Worm (Caenorhabditis elegans) whole organism, young adult: ENCODE results near the gene nhr-253.
A peak's percentile ranks its signal among the peaks of the same experiment; 100 is the strongest.

Experiments
- B0261.1 ChIP-seq: sonication (generic microtip); optimal IDR thresholded peaks from 2 replicates; lab custom pipeline; 2016; ENCODE audit warnings: mild to moderate bottlenecking, missing genetic modification characterization, moderate library complexity, missing compliant biosample characterization
- B0336.3 ChIP-seq: fragments of 200-800 bp; sonication (Bioruptor generic); IDR thresholded peaks from 2 replicates; pipeline ENCODE4 v1.3.6; 2022; ENCODE audit warnings: missing genetic modification characterization, missing compliant biosample characterization
- C06A6.2 ChIP-seq: fragments of 200-800 bp; sonication (Bioruptor generic); conservative IDR thresholded peaks from 2 replicates; pipeline ENCODE4 v1.3.6; 2022; ENCODE audit warnings: missing genetic modification characterization, missing compliant biosample characterization
- C17E4.6 ChIP-seq: fragments of 200-800 bp; sonication (Bioruptor generic); IDR thresholded peaks from 2 replicates; pipeline ENCODE4 v1.3.6; 2022; ENCODE audit warnings: missing genetic modification reagents, missing genetic modification characterization, missing compliant biosample characterization
- F23B12.7 ChIP-seq: sonication (generic microtip); optimal IDR thresholded peaks from 2 replicates; lab custom pipeline; 2017; ENCODE audit warnings: missing genetic modification characterization, mild to moderate bottlenecking, missing compliant biosample characterization, antibody characterized with exemption, moderate library complexity; ENCODE audit not compliant: insufficient read depth
- F33H1.4 ChIP-seq: fragments of 200-800 bp; sonication (Bioruptor generic); IDR thresholded peaks from 2 replicates; pipeline ENCODE4 v1.3.6; 2022; ENCODE audit warnings: missing genetic modification reagents, missing genetic modification characterization, missing compliant biosample characterization
- F49E8.2 ChIP-seq: sonication (generic microtip); optimal IDR thresholded peaks from 3 replicates; lab custom pipeline; 2017; ENCODE audit warnings: missing genetic modification characterization, mild to moderate bottlenecking, missing compliant biosample characterization, antibody characterized with exemption, moderate library complexity; ENCODE audit not compliant: insufficient read depth
- F52B5.7 ChIP-seq: sonication (generic microtip); optimal IDR thresholded peaks from 2 replicates; lab custom pipeline; 2016; ENCODE audit warnings: mild to moderate bottlenecking, missing genetic modification characterization, missing compliant biosample characterization
- F55B11.4 ChIP-seq: sonication (generic microtip); optimal IDR thresholded peaks from 2 replicates; lab custom pipeline; 2016; ENCODE audit warnings: missing compliant biosample characterization, missing genetic modification characterization, borderline replicate concordance; ENCODE audit not compliant: insufficient read depth
- F57C9.4 ChIP-seq: sonication (generic microtip); optimal IDR thresholded peaks from 2 replicates; lab custom pipeline; 2017; ENCODE audit warnings: mild to moderate bottlenecking, missing genetic modification characterization, missing compliant biosample characterization
- K11D2.4 ChIP-seq: fragments of 200-800 bp; sonication (Bioruptor generic); IDR thresholded peaks from 2 replicates; pipeline ENCODE4 v1.3.6; 2022; ENCODE audit warnings: missing genetic modification reagents, missing genetic modification characterization, missing compliant biosample characterization
- Y56A3A.18 ChIP-seq: fragments of 200-800 bp; sonication (Bioruptor generic); IDR thresholded peaks from 2 replicates; pipeline ENCODE4 v1.3.6; 2022; ENCODE audit warnings: missing genetic modification reagents, missing genetic modification characterization, missing compliant biosample characterization
- Y67H2A.10 ChIP-seq: fragments of 200-800 bp; sonication (Bioruptor generic); conservative IDR thresholded peaks from 2 replicates; pipeline ENCODE4 v1.3.6; 2022; ENCODE audit warnings: missing genetic modification reagents, missing genetic modification characterization, missing compliant biosample characterization
- Y95B8A.8 ChIP-seq: fragments of 200-800 bp; sonication (Bioruptor generic); IDR thresholded peaks from 2 replicates; pipeline ENCODE4 v1.3.6; 2022; ENCODE audit warnings: missing genetic modification reagents, missing genetic modification characterization, missing compliant biosample characterization
- ama-1 ChIP-seq, 3 experiments: fragments of 150-350 bp in 1 of 3; sonication (generic microtip) in 2 of 3; optimal IDR thresholded peaks; 2 replicates each; lab custom pipeline; 2014 to 2018; ENCODE audit warnings: missing biosample characterization in 2 of 3, missing genetic modification characterization in 2 of 3, missing genetic modification reagents in 2 of 3
- atf-7 ChIP-seq: sonication (generic microtip); optimal IDR thresholded peaks from 2 replicates; lab custom pipeline; 2017; ENCODE audit warnings: mild to moderate bottlenecking, missing genetic modification characterization, missing compliant biosample characterization
- attf-5 ChIP-seq: fragments of 200-800 bp; sonication (Bioruptor generic); optimal IDR thresholded peaks from 2 replicates; lab custom pipeline; 2018; ENCODE audit warnings: mild to moderate bottlenecking, missing genetic modification characterization, missing compliant biosample characterization
- cebp-1 ChIP-seq, 2 experiments: fragments of 200-800 bp in 1 of 2; sonication (Bioruptor generic) in 1 of 2; sonication (generic microtip) in 1 of 2; IDR thresholded peaks in 1 of 2; optimal IDR thresholded peaks in 1 of 2; 2 replicates each; pipeline versions ENCODE4 v1.3.6 to Lab custom; 2017 to 2022; ENCODE audit warnings: missing compliant biosample characterization in 2 of 2, missing genetic modification characterization in 2 of 2, mild to moderate bottlenecking in 1 of 2, missing genetic modification reagents in 1 of 2, moderate library complexity in 1 of 2
- ceh-27 ChIP-seq: fragments of 200-800 bp; sonication (Bioruptor generic); optimal IDR thresholded peaks from 2 replicates; lab custom pipeline; 2018; ENCODE audit warnings: mild to moderate bottlenecking, missing genetic modification characterization, moderate library complexity, missing compliant biosample characterization
- ceh-91 ChIP-seq: fragments of 200-800 bp; sonication (Bioruptor generic); IDR thresholded peaks from 2 replicates; pipeline ENCODE4 v1.3.6; 2022; ENCODE audit warnings: missing genetic modification reagents, missing genetic modification characterization, missing compliant biosample characterization
- chd-7 ChIP-seq: sonication (generic microtip); optimal IDR thresholded peaks from 2 replicates; lab custom pipeline; 2016; ENCODE audit warnings: mild to moderate bottlenecking, missing genetic modification characterization, moderate library complexity, missing compliant biosample characterization
- die-1 ChIP-seq: sonication (generic microtip); optimal IDR thresholded peaks from 2 replicates; lab custom pipeline; 2016; ENCODE audit warnings: missing genotype, mild to moderate bottlenecking, missing genetic modification characterization, missing compliant biosample characterization
- dpl-1 ChIP-seq: fragments of 150-350 bp; optimal IDR thresholded peaks from 2 replicates; lab custom pipeline; 2014; ENCODE audit warnings: missing biosample characterization, missing genetic modification reagents, missing genetic modification characterization
- egrh-3 ChIP-seq: fragments of 200-800 bp; sonication (Bioruptor generic); IDR thresholded peaks from 2 replicates; pipeline ENCODE4 v1.3.6; 2022; ENCODE audit warnings: missing genetic modification reagents, missing genetic modification characterization, missing compliant biosample characterization
- gei-17 ChIP-seq: fragments of 200-800 bp; sonication (Bioruptor generic); optimal IDR thresholded peaks from 2 replicates; lab custom pipeline; 2018; ENCODE audit warnings: mild to moderate bottlenecking, missing genetic modification characterization, missing compliant biosample characterization
- hlh-26 ChIP-seq: fragments of 200-800 bp; sonication (Bioruptor generic); conservative IDR thresholded peaks from 2 replicates; pipeline ENCODE4 v1.3.6; 2022; ENCODE audit warnings: missing genetic modification reagents, missing genetic modification characterization, missing compliant biosample characterization
- hmg-20 ChIP-seq: fragments of 200-800 bp; sonication (Bioruptor generic); IDR thresholded peaks from 2 replicates; pipeline ENCODE4 v1.3.6; 2022; ENCODE audit warnings: missing genetic modification reagents, missing genetic modification characterization, missing compliant biosample characterization
- lag-1 ChIP-seq: fragments of 200-800 bp; sonication (Bioruptor generic); IDR thresholded peaks from 2 replicates; pipeline ENCODE4 v1.3.6; 2022; ENCODE audit warnings: missing genetic modification reagents, missing genetic modification characterization, missing compliant biosample characterization
- lin-26 ChIP-seq: fragments of 200-800 bp; sonication (Bioruptor generic); IDR thresholded peaks from 2 replicates; pipeline ENCODE4 v1.3.6; 2022; ENCODE audit warnings: missing genetic modification reagents, missing genetic modification characterization, missing compliant biosample characterization
- lin-35 ChIP-seq, 3 experiments: fragments of 150-350 bp in 2 of 3; sonication (generic microtip) in 1 of 3; optimal IDR thresholded peaks; 2 replicates each; lab custom pipeline; 2014 to 2018; ENCODE audit warnings: missing biosample characterization in 3 of 3, missing genetic modification characterization in 3 of 3, missing genetic modification reagents in 3 of 3
- lin-54 ChIP-seq: fragments of 200-800 bp; sonication (Bioruptor generic); optimal IDR thresholded peaks from 2 replicates; lab custom pipeline; 2018; ENCODE audit warnings: mild to moderate bottlenecking, missing genetic modification characterization, missing compliant biosample characterization
- mcd-1 ChIP-seq: fragments of 200-800 bp; sonication (Bioruptor generic); IDR thresholded peaks from 2 replicates; pipeline ENCODE4 v1.3.6; 2022; ENCODE audit warnings: missing genetic modification reagents, missing genetic modification characterization, missing compliant biosample characterization
- mxl-1 ChIP-seq: sonication (generic microtip); optimal IDR thresholded peaks from 2 replicates; lab custom pipeline; 2016; ENCODE audit warnings: missing genetic modification characterization, missing compliant biosample characterization
- nfya-1 ChIP-seq: sonication (generic microtip); optimal IDR thresholded peaks from 2 replicates; lab custom pipeline; 2017; ENCODE audit warnings: antibody characterized with exemption, missing compliant biosample characterization, missing genetic modification characterization, borderline replicate concordance; ENCODE audit not compliant: insufficient read depth
- nhr-120 ChIP-seq: fragments of 200-800 bp; sonication (Bioruptor generic); IDR thresholded peaks from 2 replicates; pipeline ENCODE4 v1.3.6; 2022; ENCODE audit warnings: missing genetic modification characterization, missing compliant biosample characterization
- nhr-80 ChIP-seq: sonication (generic microtip); optimal IDR thresholded peaks from 2 replicates; lab custom pipeline; 2016; ENCODE audit warnings: missing genetic modification characterization, missing compliant biosample characterization
- nhr-90 ChIP-seq: sonication (generic microtip); optimal IDR thresholded peaks from 2 replicates; lab custom pipeline; 2016; ENCODE audit warnings: missing genotype, mild to moderate bottlenecking, missing genetic modification characterization, missing compliant biosample characterization
- pbrm-1 ChIP-seq: fragments of 200-800 bp; sonication (Bioruptor generic); IDR thresholded peaks from 2 replicates; pipeline ENCODE4 v1.3.6; 2022; ENCODE audit warnings: missing genetic modification reagents, missing genetic modification characterization, missing compliant biosample characterization
- snpc-1.3 ChIP-seq: sonication (generic microtip); optimal IDR thresholded peaks from 2 replicates; lab custom pipeline; 2017; ENCODE audit warnings: missing genetic modification characterization, mild to moderate bottlenecking, missing compliant biosample characterization, antibody characterized with exemption, moderate library complexity, missing genotype, missing genetic modification reagents; ENCODE audit not compliant: insufficient read depth
- somi-1 ChIP-seq: fragments of 200-800 bp; sonication (Bioruptor generic); optimal IDR thresholded peaks from 2 replicates; lab custom pipeline; 2018; ENCODE audit warnings: mild to moderate bottlenecking, missing genetic modification characterization, missing compliant biosample characterization
- tbx-9 ChIP-seq: sonication (generic microtip); optimal IDR thresholded peaks from 2 replicates; lab custom pipeline; 2016; ENCODE audit warnings: borderline replicate concordance, missing genetic modification characterization, inconsistent platforms, missing compliant biosample characterization
- unc-130 ChIP-seq: sonication (generic microtip); optimal IDR thresholded peaks from 2 replicates; lab custom pipeline; 2016; ENCODE audit warnings: missing genetic modification reagents, missing genetic modification characterization, missing compliant biosample characterization
- xnd-1 ChIP-seq: sonication (generic microtip); optimal IDR thresholded peaks from 2 replicates; lab custom pipeline; 2016; ENCODE audit warnings: missing genotype, missing genetic modification reagents, missing genetic modification characterization, missing compliant biosample characterization
- zfh-2 ChIP-seq: fragments of 200-800 bp; sonication (Bioruptor generic); conservative IDR thresholded peaks from 2 replicates; pipeline ENCODE4 v1.3.6; 2022; ENCODE audit warnings: missing genetic modification reagents, missing genetic modification characterization, missing compliant biosample characterization
- ztf-25 ChIP-seq: fragments of 200-800 bp; sonication (Bioruptor generic); IDR thresholded peaks from 2 replicates; pipeline ENCODE4 v1.3.6; 2022; ENCODE audit warnings: missing genetic modification reagents, missing genetic modification characterization, missing compliant biosample characterization
- ztf-26 ChIP-seq: sonication (generic microtip); optimal IDR thresholded peaks from 2 replicates; lab custom pipeline; 2017; ENCODE audit warnings: missing genetic modification characterization, missing compliant biosample characterization
- ztf-28 ChIP-seq: fragments of 200-800 bp; sonication (Bioruptor generic); IDR thresholded peaks from 2 replicates; pipeline ENCODE4 v1.3.6; 2022; ENCODE audit warnings: missing genetic modification reagents, missing genetic modification characterization, missing compliant biosample characterization

nhr-253 gene

ce11 chrV:349054-349453 is 47.3 kb upstream of the nhr-253 start, which contains the start of gene atg-9 (continued):
- TF ChIP-seq nfya-1, result no peak
- TF ChIP-seq F55B11.4 (tag; lab: Kevin White, UChicago), result no peak
- TF ChIP-seq atf-7 (tag; lab: Kevin White, UChicago), result peak; percentile 55
- TF ChIP-seq F33H1.4, result no peak
- peak; percentile 69; the same call in 1 of the 2 replicates for TF ChIP-seq lin-26 (GFP tag; lab: Robert Waterston, UW)
- TF ChIP-seq tbx-9 (tag; lab: Kevin White, UChicago), result no peak
- TF ChIP-seq attf-5 (GFP tag; lab: Kevin White, UChicago), result peak; percentile 89
- no peak for TF ChIP-seq mxl-1
- peak; percentile 20 for TF ChIP-seq lin-54 (GFP tag; lab: Kevin White, UChicago)
- peak; percentile 56; the same call in 1 of the 2 replicates for TF ChIP-seq C06A6.2 (GFP tag; lab: Robert Waterston, UW)
- TF ChIP-seq Y67H2A.10, result no peak; the same call in 1 of the 2 replicates
- TF ChIP-seq ztf-26, result peak; percentile 73
- 0 out of 2 replicates have a peak, but pooled peaks have one; percentile 22 for TF ChIP-seq hmg-20 (GFP tag; lab: Robert Waterston, UW)
- TF ChIP-seq lag-1 (GFP tag; lab: Robert Waterston, UW), result no peak
- TF ChIP-seq xnd-1, result no peak
- TF ChIP-seq Y56A3A.18 (GFP tag; lab: Robert Waterston, UW), result peak; percentile 80; the same call in 1 of the 2 replicates
- TF ChIP-seq F49E8.2 (tag; lab: Kevin White, UChicago), result no peak
- TF ChIP-seq ztf-28 (GFP tag; lab: Robert Waterston, UW), result no peak
- no peak for TF ChIP-seq nhr-90 (tag; lab: Kevin White, UChicago)
- TF ChIP-seq pbrm-1 (GFP tag; lab: Robert Waterston, UW), result peak; percentile 71
- TF ChIP-seq dpl-1 (GFP tag; lab: Kevin White, UChicago), result no peak
- TF ChIP-seq ztf-25, result no peak
- TF ChIP-seq mcd-1 (GFP tag; lab: Robert Waterston, UW), result peak; percentile 98
- no peak for TF ChIP-seq chd-7 (tag; lab: Kevin White, UChicago)
- no peak for TF ChIP-seq unc-130 (GFP tag; lab: Kevin White, UChicago)
- no peak for TF ChIP-seq F52B5.7 (tag; lab: Kevin White, UChicago)
- peak; percentile 21 for TF ChIP-seq F23B12.7 (tag; lab: Kevin White, UChicago)
- peak; percentile 45 for TF ChIP-seq ama-1 (optimal IDR thresholded peaks at IDR 0.05; lab: Kevin White, UChicago)
- no peak for TF ChIP-seq ama-1 (GFP tag; optimal IDR thresholded peaks at IDR 0.05; lab: Kevin White, UChicago)
- no peak for TF ChIP-seq hlh-26 (GFP tag; lab: Robert Waterston, UW)
- TF ChIP-seq C17E4.6 (GFP tag; lab: Robert Waterston, UW), result no peak
- TF ChIP-seq cebp-1 (GFP tag; IDR thresholded peaks at IDR 0.05; lab: Robert Waterston, UW), result no peak
- TF ChIP-seq cebp-1 (tag; optimal IDR thresholded peaks at IDR 0.05; lab: Kevin White, UChicago), result peak; percentile 83
- TF ChIP-seq ceh-27, result peak; percentile 69
- peak; percentile 33 for TF ChIP-seq nhr-80
- TF ChIP-seq egrh-3, result peak; percentile 84
- TF ChIP-seq die-1 (tag; lab: Kevin White, UChicago), result no peak
- no peak for TF ChIP-seq snpc-1.3 (tag; lab: Kevin White, UChicago)
- TF ChIP-seq B0336.3, result peak; percentile 37; the same call in 1 of the 2 replicates
- TF ChIP-seq somi-1 (GFP tag; lab: Kevin White, UChicago), result no peak
- peak; percentile 62 for TF ChIP-seq zfh-2 (GFP tag; lab: Robert Waterston, UW)
- TF ChIP-seq Y95B8A.8 (GFP tag; lab: Robert Waterston, UW), result peak; percentile 64; the same call in 1 of the 2 replicates
- TF ChIP-seq nhr-120 (GFP tag; lab: Robert Waterston, UW), result no peak
- no peak for TF ChIP-seq B0261.1
- TF ChIP-seq F57C9.4 (tag; lab: Kevin White, UChicago), result no peak
- TF ChIP-seq gei-17 (GFP tag; lab: Kevin White, UChicago), result peak; percentile 7
- 0 out of 2 replicates have a peak, but pooled peaks have one; percentile 15 for TF ChIP-seq K11D2.4 (GFP tag; lab: Robert Waterston, UW)
- peak in 1 of 3 experiments; percentile 68 for TF ChIP-seq lin-35 (GFP tag; optimal IDR thresholded peaks at IDR 0.05; lab: Kevin White, UChicago)
- no peak for TF ChIP-seq ceh-91 (GFP tag; lab: Robert Waterston, UW)
